ENCODE assay signal across 2 worm cellular contexts in genomic region chrV:8228712-8229119, ce11.
TF ChIP-seq lines count a peak whose summit lies in the region.

No protein-coding gene starts in this region.

TF ChIP-seq in whole organism, L1 larva, 84 proteins besides CTCF, POLR2A, EP300 and RAD21 (continued from another document):
- no peak for TF ChIP-seq alr-1 (tag; optimal IDR thresholded peaks at IDR 0.05; lab: Kevin White, UChicago; ENCODE audit: borderline replicate concordance)
- peak; percentile 42 for TF ChIP-seq lin-15B (tag; optimal IDR thresholded peaks at IDR 0.05; lab: Kevin White, UChicago)
- peak; percentile 71 for TF ChIP-seq lin-13 (GFP tag; optimal IDR thresholded peaks at IDR 0.05; lab: Kevin White, UChicago)
- TF ChIP-seq tlp-1 (tag; optimal IDR thresholded peaks at IDR 0.05; lab: Kevin White, UChicago): no peak
- TF ChIP-seq hlh-4 (tag; optimal IDR thresholded peaks at IDR 0.05; lab: Kevin White, UChicago): no peak
- peak; percentile 75 to 90 (median 85) for TF ChIP-seq ceh-82 (tag; optimal IDR thresholded peaks at IDR 0.05; lab: Kevin White, UChicago)
- TF ChIP-seq fkh-10 (GFP tag; optimal IDR thresholded peaks at IDR 0.05; lab: Kevin White, UChicago): no peak
- TF ChIP-seq unc-30 (tag; optimal IDR thresholded peaks at IDR 0.05; lab: Kevin White, UChicago): no peak
- TF ChIP-seq ceh-8 (GFP tag; optimal IDR thresholded peaks at IDR 0.05; lab: Kevin White, UChicago): no peak
- TF ChIP-seq hpl-2 (GFP tag; optimal IDR thresholded peaks at IDR 0.05; lab: Kevin White, UChicago): peak; percentile 36
- peak; percentile 73 for TF ChIP-seq jun-1 (tag; optimal IDR thresholded peaks at IDR 0.05; lab: Kevin White, UChicago)
- peak; percentile 88 for TF ChIP-seq elt-2 (tag; optimal IDR thresholded peaks at IDR 0.05; lab: Kevin White, UChicago)

TF ChIP-seq in whole organism, young adult, 124 proteins besides CTCF, POLR2A, EP300 and RAD21 (continued from another document):
- TF ChIP-seq aptf-3 (GFP tag; IDR thresholded peaks at IDR 0.05; lab: Robert Waterston, UW) (no peak), D2030.7 (GFP tag; IDR thresholded peaks at IDR 0.05; lab: Robert Waterston, UW) (peak; percentile 98), Y79H2A.3 (GFP tag; conservative IDR thresholded peaks at IDR 0.05; lab: Robert Waterston, UW) (0 out of 2 replicates have a peak, but pooled peaks have one; percentile 65), B0035.1 (tag; optimal IDR thresholded peaks at IDR 0.05; lab: Kevin White, UChicago) (no peak), egl-18 (GFP tag; IDR thresholded peaks at IDR 0.05; lab: Robert Waterston, UW) (no peak), C17E4.6 (GFP tag; IDR thresholded peaks at IDR 0.05; lab: Robert Waterston, UW) (peak; percentile 83), zfh-2 (GFP tag; conservative IDR thresholded peaks at IDR 0.05; lab: Robert Waterston, UW) (peak; percentile 75), ceh-79 (tag; optimal IDR thresholded peaks at IDR 0.05; lab: Kevin White, UChicago) (no peak), nfyb-1 (GFP tag; IDR thresholded peaks at IDR 0.05; lab: Robert Waterston, UW) (peak; percentile 91), hlh-26 (GFP tag; conservative IDR thresholded peaks at IDR 0.05; lab: Robert Waterston, UW) (no peak)
